Worm (Caenorhabditis elegans): ENCODE results near the gene frpr-8.
A peak's percentile ranks its signal among the peaks of the same experiment; 100 is the strongest.

ce11 chrX:8650535-8650934, 47.1 kb upstream of the frpr-8 start:
- TF ChIP-seq ceh-48 (tag; optimal IDR thresholded peaks at IDR 0.05) (no peak), ahr-1 (tag; optimal IDR thresholded peaks at IDR 0.05) (no peak), pha-4 (tag; optimal IDR thresholded peaks at IDR 0.05) (no peak), fkh-10 (GFP tag; optimal IDR thresholded peaks at IDR 0.05) (no peak), nhr-11 (tag; optimal IDR thresholded peaks at IDR 0.05) (no peak), ceh-6 (GFP tag; optimal IDR thresholded peaks at IDR 0.05) (no peak), K09A11.1 (tag; optimal IDR thresholded peaks at IDR 0.05; ENCODE audit: insufficient read depth) (no peak), F13H6.1 (tag; optimal IDR thresholded peaks at IDR 0.05) (no peak), odd-2 (tag; optimal IDR thresholded peaks at IDR 0.05) (no peak), ceh-30 (tag; optimal IDR thresholded peaks at IDR 0.05) (no peak), elt-2 (tag; optimal IDR thresholded peaks at IDR 0.05) (peak; percentile 0), ref-2 (tag; optimal IDR thresholded peaks at IDR 0.05) (no peak), ceh-31 (tag; optimal IDR thresholded peaks at IDR 0.05) (no peak)

Data from whole organism, late embryonic.